Fruit fly (Drosophila melanogaster) whole organism, embryonic: Measurements from ENCODE around the gene CG12321.
A peak's percentile ranks its signal among the peaks of the same experiment; 100 is the strongest.

ENCODE experiments used
- Abd-B ChIP-seq: fragments of 200-800 bp; sonication (Bioruptor generic); optimal IDR thresholded peaks from 2 replicates; lab custom pipeline; 2018; ENCODE audit warnings: missing biosample characterization, mild to moderate bottlenecking, missing genetic modification characterization, moderate library complexity
- CG12659 ChIP-seq: fragments of 200-800 bp; sonication (Bioruptor generic); optimal IDR thresholded peaks from 3 replicates; lab custom pipeline; 2017; ENCODE audit warnings: mild to moderate bottlenecking, missing biosample characterization, missing genetic modification reagents, missing genetic modification characterization
- CG14050 ChIP-seq: fragments of 200-800 bp; sonication (Bioruptor generic); IDR thresholded peaks from 3 replicates; pipeline ENCODE4 v1.3.6; 2022; ENCODE audit warnings: missing biosample characterization, missing genetic modification characterization
- CG15269 ChIP-seq: fragments of 200-800 bp; sonication (Bioruptor generic); optimal IDR thresholded peaks from 2 replicates; lab custom pipeline; 2018; ENCODE audit warnings: missing biosample characterization, mild to moderate bottlenecking, missing genetic modification characterization, moderate library complexity
- CG1529 ChIP-seq: fragments of 200-800 bp; sonication (Bioruptor generic); optimal IDR thresholded peaks from 3 replicates; lab custom pipeline; 2018; ENCODE audit warnings: missing biosample characterization, missing genetic modification characterization
- CG17568 ChIP-seq: fragments of 200-800 bp; sonication (Bioruptor generic); optimal IDR thresholded peaks from 2 replicates; lab custom pipeline; 2018; ENCODE audit warnings: missing biosample characterization, mild to moderate bottlenecking, missing genetic modification characterization, moderate library complexity
- CG18262 ChIP-seq: fragments of 200-800 bp; optimal IDR thresholded peaks from 3 replicates; lab custom pipeline; 2019; ENCODE audit warnings: missing biosample characterization, mild to moderate bottlenecking, missing genetic modification characterization, moderate library complexity
- CG2116 ChIP-seq: fragments of 200-800 bp; sonication (Bioruptor generic); optimal IDR thresholded peaks from 3 replicates; lab custom pipeline; 2018; ENCODE audit warnings: missing biosample characterization, mild to moderate bottlenecking, missing genetic modification characterization
- CG2199 ChIP-seq: fragments of 200-800 bp; sonication (Bioruptor generic); IDR thresholded peaks from 3 replicates; pipeline ENCODE4 v1.3.6; 2022; ENCODE audit warnings: missing biosample characterization, missing genetic modification characterization
- CG2202 ChIP-seq: fragments of 200-800 bp; sonication (Bioruptor generic); optimal IDR thresholded peaks from 2 replicates; lab custom pipeline; 2018; ENCODE audit warnings: missing biosample characterization, mild to moderate bottlenecking, missing genetic modification characterization
- CG33213 ChIP-seq: fragments of 200-800 bp; sonication (Bioruptor generic); optimal IDR thresholded peaks from 3 replicates; lab custom pipeline; 2016; ENCODE audit warnings: missing biosample characterization, missing genetic modification characterization
- CG3838 ChIP-seq: fragments of 200-800 bp; sonication (Bioruptor generic); optimal IDR thresholded peaks from 3 replicates; lab custom pipeline; 2016; ENCODE audit warnings: missing biosample characterization, missing genetic modification characterization
- CG4282 ChIP-seq: fragments of 200-800 bp; sonication (Bioruptor generic); optimal IDR thresholded peaks from 2 replicates; lab custom pipeline; 2016; ENCODE audit warnings: missing biosample characterization, missing genetic modification characterization
- CG4360 ChIP-seq: fragments of 200-800 bp; sonication (Bioruptor generic); IDR thresholded peaks from 2 replicates; pipeline ENCODE4 v1.3.6; 2022; ENCODE audit warnings: missing biosample characterization, missing genetic modification characterization
- CG4404 ChIP-seq: fragments of 200-800 bp; sonication (Bioruptor generic); IDR thresholded peaks from 2 replicates; pipeline ENCODE4 v1.3.6; 2022; ENCODE audit warnings: missing biosample characterization, missing genetic modification characterization
- CG4617 ChIP-seq: fragments of 200-800 bp; sonication (Bioruptor generic); optimal IDR thresholded peaks from 3 replicates; lab custom pipeline; 2016; ENCODE audit warnings: missing biosample characterization, missing genetic modification characterization, borderline replicate concordance
- CG8388 ChIP-seq: fragments of 200-800 bp; sonication (Bioruptor generic); optimal IDR thresholded peaks from 2 replicates; lab custom pipeline; 2019; ENCODE audit warnings: missing biosample characterization, mild to moderate bottlenecking, missing genetic modification characterization, moderate library complexity
- CG8765 ChIP-seq: fragments of 200-800 bp; sonication (Bioruptor generic); IDR thresholded peaks from 2 replicates; pipeline ENCODE4 v1.3.6; 2022; ENCODE audit warnings: missing biosample characterization, missing genetic modification characterization
- D ChIP-seq, 2 experiments: fragments of 200-800 bp in 1 of 2; fragments of >200 bp in 1 of 2; sonication (Bioruptor generic) in 1 of 2; optimal IDR thresholded peaks; 2 replicates in 1 of 2; 3 replicates in 1 of 2; lab custom pipeline; 2017; ENCODE audit warnings: mild to moderate bottlenecking in 1 of 2, missing biosample characterization in 1 of 2, missing genetic modification characterization in 1 of 2, missing genetic modification reagents in 1 of 2
- Dip2 ChIP-seq: fragments of 200-800 bp; sonication (Bioruptor generic); IDR thresholded peaks from 2 replicates; pipeline ENCODE4 v1.3.6; 2022; ENCODE audit warnings: missing biosample characterization, missing genetic modification characterization
- Dll ChIP-seq: fragments of 200-800 bp; sonication (Bioruptor generic); IDR thresholded peaks from 4 replicates; pipeline ENCODE4 v1.3.6; 2022; ENCODE audit warnings: missing biosample characterization, missing genetic modification characterization; ENCODE audit not compliant: partially characterized antibody
- Doc3 ChIP-seq: fragments of 200-800 bp; sonication (Bioruptor generic); IDR thresholded peaks from 3 replicates; pipeline ENCODE4 v1.3.6; 2022; ENCODE audit warnings: missing biosample characterization, missing genetic modification characterization; ENCODE audit not compliant: partially characterized antibody
- E2f1 ChIP-seq: fragments of 200-800 bp; sonication (Bioruptor generic); IDR thresholded peaks from 2 replicates; pipeline ENCODE4 v1.3.6; 2022; ENCODE audit warnings: missing biosample characterization, missing genetic modification characterization
- E2f2 ChIP-seq: fragments of 200-800 bp; sonication (Bioruptor generic); IDR thresholded peaks from 2 replicates; pipeline ENCODE4 v1.3.6; 2022; ENCODE audit warnings: missing biosample characterization, missing genetic modification characterization
- HmgZ ChIP-seq: fragments of 200-800 bp; sonication (Bioruptor generic); optimal IDR thresholded peaks from 2 replicates; lab custom pipeline; 2018; ENCODE audit warnings: missing biosample characterization, mild to moderate bottlenecking, missing genetic modification characterization
- Hsf ChIP-seq: fragments of 200-800 bp; sonication (Bioruptor generic); optimal IDR thresholded peaks from 3 replicates; lab custom pipeline; 2016; ENCODE audit warnings: missing biosample characterization, missing genetic modification characterization
- Lhr ChIP-seq: fragments of 200-800 bp; sonication (Bioruptor generic); optimal IDR thresholded peaks from 3 replicates; lab custom pipeline; 2017; ENCODE audit warnings: mild to moderate bottlenecking, missing biosample characterization, missing genetic modification reagents, missing genetic modification characterization
- MBD-R2 ChIP-seq: fragments of 200-800 bp; sonication (Bioruptor generic); IDR thresholded peaks from 2 replicates; pipeline ENCODE4 v1.3.6; 2022; ENCODE audit warnings: missing biosample characterization, missing genetic modification characterization
- MESR4 ChIP-seq: fragments of 200-800 bp; sonication (Bioruptor generic); optimal IDR thresholded peaks from 2 replicates; lab custom pipeline; 2018; ENCODE audit warnings: missing biosample characterization, mild to moderate bottlenecking, missing genetic modification characterization, moderate library complexity
- Meics ChIP-seq: fragments of 200-800 bp; sonication (Bioruptor generic); optimal IDR thresholded peaks from 2 replicates; lab custom pipeline; 2017; ENCODE audit warnings: missing biosample characterization, mild to moderate bottlenecking, missing genetic modification characterization
- Optix ChIP-seq: fragments of 200-800 bp; sonication (Bioruptor generic); IDR thresholded peaks from 3 replicates; pipeline ENCODE4 v1.3.6; 2022; ENCODE audit warnings: missing biosample characterization, missing genetic modification characterization
- PHDP ChIP-seq: fragments of 200-800 bp; sonication (Bioruptor generic); optimal IDR thresholded peaks from 3 replicates; lab custom pipeline; 2018; ENCODE audit warnings: missing biosample characterization, mild to moderate bottlenecking, missing genetic modification characterization, moderate library complexity
- Rfx ChIP-seq: fragments of 200-800 bp; sonication (Bioruptor generic); IDR thresholded peaks from 2 replicates; pipeline ENCODE4 v1.3.6; 2022; ENCODE audit warnings: missing biosample characterization, missing genetic modification characterization
- Sox102F ChIP-seq: fragments of 200-800 bp; sonication (Bioruptor generic); optimal IDR thresholded peaks from 2 replicates; lab custom pipeline; 2018; ENCODE audit warnings: missing biosample characterization, mild to moderate bottlenecking, missing genetic modification characterization, moderate library complexity
- Xbp1 ChIP-seq: fragments of 200-800 bp; sonication (Bioruptor generic); optimal IDR thresholded peaks from 3 replicates; lab custom pipeline; 2016; ENCODE audit warnings: missing biosample characterization, mild to moderate bottlenecking, missing genetic modification characterization
- bsh ChIP-seq, 2 experiments: fragments of 200-800 bp; sonication (Bioruptor generic); optimal IDR thresholded peaks; 2 replicates each; lab custom pipeline; 2017 to 2018; ENCODE audit warnings: mild to moderate bottlenecking in 2 of 2, missing biosample characterization in 2 of 2, missing genetic modification characterization in 2 of 2, moderate library complexity in 1 of 2
- crol ChIP-seq: fragments of 200-800 bp; sonication (Bioruptor generic); IDR thresholded peaks from 2 replicates; pipeline ENCODE4 v1.3.6; 2022; ENCODE audit warnings: missing biosample characterization, missing genetic modification characterization
- fd102C ChIP-seq: fragments of 200-800 bp; sonication (Bioruptor generic); optimal IDR thresholded peaks from 2 replicates; lab custom pipeline; 2018; ENCODE audit warnings: missing biosample characterization, mild to moderate bottlenecking, missing genetic modification characterization, moderate library complexity
- fd96Cb ChIP-seq: fragments of 200-800 bp; sonication (Bioruptor generic); optimal IDR thresholded peaks from 2 replicates; lab custom pipeline; 2018; ENCODE audit warnings: missing biosample characterization, mild to moderate bottlenecking, missing genetic modification characterization, moderate library complexity
- gce ChIP-seq: fragments of 200-800 bp; sonication (Bioruptor generic); IDR thresholded peaks from 3 replicates; pipeline ENCODE4 v1.3.6; 2022; ENCODE audit warnings: missing biosample characterization, missing genetic modification characterization
- gro ChIP-seq: fragments of 200-800 bp; sonication (Bioruptor generic); optimal IDR thresholded peaks from 2 replicates; lab custom pipeline; 2016; ENCODE audit warnings: missing biosample characterization, missing genetic modification characterization
- hb ChIP-seq: fragments of 200-800 bp; sonication (Bioruptor generic); IDR thresholded peaks from 3 replicates; pipeline ENCODE4 v1.3.6; 2022; ENCODE audit warnings: missing biosample characterization, missing genetic modification characterization; ENCODE audit not compliant: partially characterized antibody
- insv ChIP-seq, 2 experiments: fragments of 200-800 bp; sonication (Bioruptor generic); optimal IDR thresholded peaks; 3 replicates each; lab custom pipeline; 2016 to 2018; ENCODE audit warnings: missing biosample characterization in 2 of 2, missing genetic modification characterization in 2 of 2
- lilli ChIP-seq: fragments of 200-800 bp; sonication (Bioruptor generic); optimal IDR thresholded peaks from 3 replicates; lab custom pipeline; 2016; ENCODE audit warnings: missing biosample characterization, missing genetic modification characterization
- mam ChIP-seq: fragments of 200-800 bp; sonication (Bioruptor generic); optimal IDR thresholded peaks from 3 replicates; lab custom pipeline; 2016; ENCODE audit warnings: missing biosample characterization, missing genetic modification characterization
- org-1 ChIP-seq: fragments of 200-800 bp; sonication (Bioruptor generic); optimal IDR thresholded peaks from 2 replicates; lab custom pipeline; 2017; ENCODE audit warnings: missing biosample characterization, missing genetic modification characterization
- peb ChIP-seq: fragments of 200-800 bp; sonication (Bioruptor generic); IDR thresholded peaks from 2 replicates; pipeline ENCODE4 v1.3.6; 2022; ENCODE audit warnings: missing biosample characterization, missing genetic modification characterization
- psq ChIP-seq: fragments of 200-800 bp; sonication (Bioruptor generic); optimal IDR thresholded peaks from 2 replicates; lab custom pipeline; 2017; ENCODE audit warnings: missing biosample characterization, missing genetic modification characterization
- tio ChIP-seq: fragments of 200-800 bp; sonication (Bioruptor generic); optimal IDR thresholded peaks from 2 replicates; lab custom pipeline; 2017; ENCODE audit warnings: missing biosample characterization, missing genetic modification characterization, inconsistent platforms
- vfl ChIP-seq: fragments of 200-800 bp; sonication (Bioruptor generic); optimal IDR thresholded peaks from 2 replicates; lab custom pipeline; 2016; ENCODE audit warnings: missing biosample characterization, missing genetic modification characterization
- z ChIP-seq: fragments of 200-800 bp; sonication (Bioruptor generic); IDR thresholded peaks from 3 replicates; pipeline ENCODE4 v1.3.6; 2022; ENCODE audit warnings: missing biosample characterization, missing genetic modification characterization

The CG12321 gene

DNA sequence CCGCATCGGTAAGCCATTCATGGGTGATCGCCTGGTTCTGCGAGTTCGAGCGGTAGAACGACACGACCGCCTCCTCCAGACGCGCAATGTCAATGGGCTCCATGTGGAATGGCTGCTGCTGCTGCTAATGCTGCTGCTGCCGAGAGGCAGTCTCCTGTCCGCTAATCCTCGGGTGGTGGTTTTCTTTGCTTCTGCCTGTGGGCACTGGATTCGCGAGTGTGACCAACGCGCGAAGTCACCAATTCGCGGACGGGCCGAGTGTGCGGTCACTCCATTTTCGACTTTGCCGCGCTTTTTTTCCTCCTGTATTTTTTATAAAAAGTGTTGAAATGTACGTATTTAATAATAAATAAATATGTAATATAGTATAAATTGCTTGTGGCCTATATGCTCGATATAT lies 5.3 kb downstream of the CG12321 start, which contains the start of gene cdm (continued):
- peak; percentile 0 for TF ChIP-seq Lhr (GFP tag; lab: Kevin White, UChicago)
- TF ChIP-seq CG8765 (GFP tag; lab: Robert Waterston, UW): no peak
- no peak for TF ChIP-seq peb (GFP tag; lab: Robert Waterston, UW)
- TF ChIP-seq CG2202 (tag; lab: Kevin White, UChicago): no peak
- no peak for TF ChIP-seq Meics (GFP tag; lab: Kevin White, UChicago)
- no peak for TF ChIP-seq CG17568 (GFP tag; lab: Kevin White, UChicago)
- TF ChIP-seq bsh (GFP tag; optimal IDR thresholded peaks at IDR 0.05; lab: Kevin White, UChicago): no peak
- TF ChIP-seq CG2199 (GFP tag; lab: Robert Waterston, UW): 0 out of 3 replicates have a peak, but pooled peaks have one; percentile 37
- TF ChIP-seq CG14050: no peak
- TF ChIP-seq CG8388 (GFP tag; lab: Kevin White, UChicago): no peak
- 0 out of 3 replicates have a peak, but pooled peaks have one; percentile 35 for TF ChIP-seq z (GFP tag; lab: Robert Waterston, UW)
- no peak for TF ChIP-seq CG18262 (tag; lab: Kevin White, UChicago)
- no peak for TF ChIP-seq CG12659
- no peak for TF ChIP-seq Rfx (GFP tag; lab: Robert Waterston, UW)
- TF ChIP-seq Abd-B (GFP tag; lab: Kevin White, UChicago): no peak
- TF ChIP-seq CG4282 (GFP tag; lab: Kevin White, UChicago): no peak
- TF ChIP-seq tio (GFP tag; lab: Kevin White, UChicago): no peak
- TF ChIP-seq CG4617 (GFP tag; lab: Kevin White, UChicago): peak; percentile 49
- no peak for TF ChIP-seq fd96Cb (tag; lab: Kevin White, UChicago)
- TF ChIP-seq PHDP: no peak
- TF ChIP-seq gce: no peak
- peak; percentile 94 for TF ChIP-seq MESR4
- TF ChIP-seq CG3838 (GFP tag; lab: Kevin White, UChicago): no peak
- TF ChIP-seq CG33213 (GFP tag; lab: Kevin White, UChicago): no peak
- TF ChIP-seq insv (GFP tag; optimal IDR thresholded peaks at IDR 0.05; lab: Kevin White, UChicago): no peak
- no peak for TF ChIP-seq hb (GFP tag; lab: Robert Waterston, UW)
- no peak for TF ChIP-seq CG4360
- TF ChIP-seq psq: no peak
- no peak for TF ChIP-seq CG4404 (GFP tag; lab: Robert Waterston, UW)
- TF ChIP-seq Hsf: no peak
- peak; percentile 4 for TF ChIP-seq HmgZ
- no peak for TF ChIP-seq vfl
- TF ChIP-seq Dip2 (GFP tag; lab: Robert Waterston, UW): no peak
- no peak for TF ChIP-seq D (optimal IDR thresholded peaks at IDR 0.05; lab: Kevin White, UChicago)
- no peak for TF ChIP-seq D (GFP tag; optimal IDR thresholded peaks at IDR 0.05; lab: Kevin White, UChicago)
- TF ChIP-seq crol (GFP tag; lab: Robert Waterston, UW): no peak
- no peak for TF ChIP-seq Dll (GFP tag; lab: Robert Waterston, UW)
- TF ChIP-seq Xbp1: no peak
- no peak for TF ChIP-seq gro (GFP tag; lab: Kevin White, UChicago)
- no peak for TF ChIP-seq lilli (GFP tag; lab: Kevin White, UChicago)
- TF ChIP-seq CG1529 (GFP tag; lab: Kevin White, UChicago): no peak
- TF ChIP-seq E2f2 (GFP tag; lab: Robert Waterston, UW): peak; percentile 88
- peak; percentile 27 for TF ChIP-seq CG2116 (GFP tag; lab: Kevin White, UChicago)
- TF ChIP-seq fd102C: no peak
- TF ChIP-seq org-1 (GFP tag; lab: Kevin White, UChicago): no peak
- TF ChIP-seq E2f1 (GFP tag; lab: Robert Waterston, UW): peak; percentile 71; the same call in 1 of the 2 replicates
- TF ChIP-seq Sox102F (GFP tag; lab: Kevin White, UChicago): no peak
- no peak for TF ChIP-seq Optix (GFP tag; lab: Robert Waterston, UW)
- no peak for TF ChIP-seq mam (GFP tag; lab: Kevin White, UChicago)
- no peak for TF ChIP-seq CG15269 (tag; lab: Kevin White, UChicago)
- no peak for TF ChIP-seq Doc3
- peak; percentile 87 for TF ChIP-seq MBD-R2 (GFP tag; lab: Robert Waterston, UW)
